Fruit fly (Drosophila melanogaster) whole organism, embryonic: ENCODE data around the gene CG6149.

ENCODE experiments used
- Adf1 ChIP-seq: fragments of 200-800 bp; sonication (Bioruptor generic); IDR thresholded peaks from 2 replicates; pipeline ENCODE4 v1.3.6; 2022; ENCODE audit warnings: missing biosample characterization, missing genetic modification characterization
- Bdp1 ChIP-seq: fragments of 200-800 bp; sonication (Bioruptor generic); optimal IDR thresholded peaks from 3 replicates; lab custom pipeline; 2016; ENCODE audit warnings: missing biosample characterization, missing genetic modification characterization
- Blimp-1 ChIP-seq: fragments of 200-800 bp; sonication (Bioruptor generic); optimal IDR thresholded peaks from 3 replicates; lab custom pipeline; 2018; ENCODE audit warnings: missing biosample characterization, missing genetic modification characterization, mild to moderate bottlenecking, moderate library complexity, missing genetic modification reagents
- CG12155 ChIP-seq: fragments of 200-800 bp; sonication (Bioruptor generic); optimal IDR thresholded peaks from 3 replicates; lab custom pipeline; 2016; ENCODE audit warnings: missing biosample characterization, missing genetic modification characterization
- CG14860 ChIP-seq: fragments of 200-800 bp; sonication (Bioruptor generic); IDR thresholded peaks from 3 replicates; pipeline ENCODE4 v1.3.6; 2022; ENCODE audit warnings: missing biosample characterization, missing genetic modification characterization; ENCODE audit not compliant: partially characterized antibody
- CG14965 ChIP-seq: fragments of 200-800 bp; sonication (Bioruptor generic); optimal IDR thresholded peaks from 2 replicates; lab custom pipeline; 2016; ENCODE audit warnings: missing biosample characterization, missing genetic modification characterization, borderline replicate concordance
- CG15696 ChIP-seq: fragments of 200-800 bp; sonication (Bioruptor generic); optimal IDR thresholded peaks from 2 replicates; lab custom pipeline; 2019; ENCODE audit warnings: missing biosample characterization, mild to moderate bottlenecking, missing genetic modification characterization, moderate library complexity
- CG1647 ChIP-seq: fragments of 200-800 bp; sonication (Bioruptor generic); optimal IDR thresholded peaks from 3 replicates; lab custom pipeline; 2016; ENCODE audit warnings: missing biosample characterization, missing genetic modification characterization
- CG17186 ChIP-seq: fragments of 200-800 bp; sonication (Bioruptor generic); optimal IDR thresholded peaks from 3 replicates; lab custom pipeline; 2017; ENCODE audit warnings: missing biosample characterization, missing genetic modification reagents, missing genetic modification characterization
- CG1792 ChIP-seq: fragments of 200-800 bp; sonication (Bioruptor generic); optimal IDR thresholded peaks from 2 replicates; lab custom pipeline; 2016; ENCODE audit warnings: missing biosample characterization, missing genetic modification characterization
- CG3065 ChIP-seq: fragments of 200-800 bp; sonication (Bioruptor generic); optimal IDR thresholded peaks from 2 replicates; lab custom pipeline; 2016; ENCODE audit warnings: missing biosample characterization, missing genetic modification characterization
- CG32532 ChIP-seq: fragments of 200-800 bp; sonication (Bioruptor generic); IDR thresholded peaks from 2 replicates; pipeline ENCODE4 v1.3.6; 2022; ENCODE audit warnings: missing biosample characterization, missing genetic modification characterization
- CG3995 ChIP-seq: fragments of 200-800 bp; sonication (Bioruptor generic); optimal IDR thresholded peaks from 3 replicates; lab custom pipeline; 2016; ENCODE audit warnings: missing biosample characterization, missing genetic modification characterization
- CG5245 ChIP-seq: fragments of 200-800 bp; sonication (Bioruptor generic); optimal IDR thresholded peaks from 3 replicates; lab custom pipeline; 2016; ENCODE audit warnings: missing biosample characterization, missing genetic modification characterization
- CG6689 ChIP-seq: fragments of 200-800 bp; sonication (Bioruptor generic); IDR thresholded peaks from 2 replicates; pipeline ENCODE4 v1.3.6; 2022; ENCODE audit warnings: missing biosample characterization, missing genetic modification characterization
- CG8765 ChIP-seq: fragments of 200-800 bp; sonication (Bioruptor generic); IDR thresholded peaks from 2 replicates; pipeline ENCODE4 v1.3.6; 2022; ENCODE audit warnings: missing biosample characterization, missing genetic modification characterization
- CG9215 ChIP-seq: fragments of 200-800 bp; sonication (Bioruptor generic); IDR thresholded peaks from 2 replicates; pipeline ENCODE4 v1.3.6; 2022; ENCODE audit warnings: missing biosample characterization, missing genetic modification characterization
- CHES-1-like ChIP-seq: fragments of 200-800 bp; sonication (Bioruptor generic); optimal IDR thresholded peaks from 2 replicates; lab custom pipeline; 2016; ENCODE audit warnings: missing biosample characterization, missing genetic modification characterization
- D ChIP-seq, 2 experiments: fragments of 200-800 bp in 1 of 2; fragments of >200 bp in 1 of 2; sonication (Bioruptor generic) in 1 of 2; optimal IDR thresholded peaks; 2 replicates in 1 of 2; 3 replicates in 1 of 2; lab custom pipeline; 2017; ENCODE audit warnings: mild to moderate bottlenecking in 1 of 2, missing biosample characterization in 1 of 2, missing genetic modification characterization in 1 of 2, missing genetic modification reagents in 1 of 2
- Fer1 ChIP-seq: fragments of 200-800 bp; sonication (Bioruptor generic); optimal IDR thresholded peaks from 2 replicates; lab custom pipeline; 2017; ENCODE audit warnings: missing biosample characterization, mild to moderate bottlenecking, missing genetic modification characterization
- Gsc ChIP-seq: fragments of 200-800 bp; sonication (Bioruptor generic); IDR thresholded peaks from 2 replicates; pipeline ENCODE4 v1.3.6; 2022; ENCODE audit warnings: missing biosample characterization, missing genetic modification characterization
- HLH3B ChIP-seq: fragments of 200-800 bp; sonication (Bioruptor generic); IDR thresholded peaks from 2 replicates; pipeline ENCODE4 v1.3.6; 2022; ENCODE audit warnings: missing biosample characterization, missing genetic modification characterization
- HmgD ChIP-seq: fragments of 200-800 bp; sonication (Bioruptor generic); optimal IDR thresholded peaks from 3 replicates; lab custom pipeline; 2016; ENCODE audit warnings: missing biosample characterization, missing genetic modification characterization
- MESR4 ChIP-seq: fragments of 200-800 bp; sonication (Bioruptor generic); optimal IDR thresholded peaks from 2 replicates; lab custom pipeline; 2018; ENCODE audit warnings: missing biosample characterization, mild to moderate bottlenecking, missing genetic modification characterization, moderate library complexity
- Meics ChIP-seq: fragments of 200-800 bp; sonication (Bioruptor generic); optimal IDR thresholded peaks from 2 replicates; lab custom pipeline; 2017; ENCODE audit warnings: missing biosample characterization, mild to moderate bottlenecking, missing genetic modification characterization
- Ptx1 ChIP-seq: fragments of 200-800 bp; sonication (Bioruptor generic); IDR thresholded peaks from 2 replicates; pipeline ENCODE4 v1.3.6; 2022; ENCODE audit warnings: missing biosample characterization, missing genetic modification characterization
- Tbp ChIP-seq: fragments of >200 bp; optimal IDR thresholded peaks from 2 replicates; lab custom pipeline; 2018; ENCODE audit warnings: missing biosample characterization, missing genetic modification characterization
- abd-A ChIP-seq: fragments of 200-800 bp; sonication (Bioruptor generic); optimal IDR thresholded peaks from 3 replicates; lab custom pipeline; 2019; ENCODE audit warnings: missing biosample characterization, mild to moderate bottlenecking, missing genetic modification characterization, moderate library complexity
- danr ChIP-seq: fragments of 200-800 bp; sonication (Bioruptor generic); IDR thresholded peaks from 2 replicates; pipeline ENCODE4 v1.3.6; 2022; ENCODE audit warnings: missing biosample characterization, missing genetic modification characterization
- fd96Cb ChIP-seq: fragments of 200-800 bp; sonication (Bioruptor generic); optimal IDR thresholded peaks from 2 replicates; lab custom pipeline; 2018; ENCODE audit warnings: missing biosample characterization, mild to moderate bottlenecking, missing genetic modification characterization, moderate library complexity
- gcm ChIP-seq: fragments of 200-800 bp; sonication (Bioruptor generic); optimal IDR thresholded peaks from 2 replicates; lab custom pipeline; 2019; ENCODE audit warnings: missing biosample characterization, mild to moderate bottlenecking, missing genetic modification characterization, moderate library complexity
- gcm2 ChIP-seq: fragments of 200-800 bp; sonication (Bioruptor generic); optimal IDR thresholded peaks from 2 replicates; lab custom pipeline; 2016; ENCODE audit warnings: missing biosample characterization, missing genetic modification characterization
- gfzf ChIP-seq: fragments of 200-800 bp; sonication (Bioruptor generic); optimal IDR thresholded peaks from 2 replicates; lab custom pipeline; 2016; ENCODE audit warnings: missing biosample characterization, mild to moderate bottlenecking, missing genetic modification characterization, moderate library complexity
- inv ChIP-seq: fragments of 200-800 bp; sonication (Bioruptor generic); IDR thresholded peaks from 2 replicates; pipeline ENCODE4 v1.3.6; 2022; ENCODE audit warnings: missing biosample characterization, missing genetic modification characterization; ENCODE audit not compliant: partially characterized antibody
- kah ChIP-seq: fragments of 200-800 bp; sonication (Bioruptor generic); optimal IDR thresholded peaks from 2 replicates; lab custom pipeline; 2018; ENCODE audit warnings: missing biosample characterization, mild to moderate bottlenecking, missing genetic modification characterization
- nau ChIP-seq: fragments of 200-800 bp; sonication (Bioruptor generic); optimal IDR thresholded peaks from 3 replicates; lab custom pipeline; 2017; ENCODE audit warnings: missing biosample characterization, mild to moderate bottlenecking, missing genetic modification characterization, missing genetic modification reagents
- pnt ChIP-seq: fragments of 200-800 bp; sonication (Bioruptor generic); optimal IDR thresholded peaks from 3 replicates; lab custom pipeline; 2016; ENCODE audit warnings: missing biosample characterization, missing genetic modification characterization
- prd ChIP-seq, 3 experiments: fragments of >200 bp in 2 of 3; fragments of 200-800 bp in 1 of 3; sonication (Bioruptor generic) in 1 of 3; optimal IDR thresholded peaks in 2 of 3; IDR thresholded peaks in 1 of 3; 2 replicates in 2 of 3; 3 replicates in 1 of 3; pipeline versions ENCODE4 v1.3.6 to Lab custom; 2017 to 2022; ENCODE audit warnings: missing biosample characterization in 1 of 3, missing genetic modification characterization in 1 of 3
- ranshi ChIP-seq: fragments of 200-800 bp; sonication (Bioruptor generic); IDR thresholded peaks from 2 replicates; pipeline ENCODE4 v1.3.6; 2022; ENCODE audit warnings: missing biosample characterization, missing genetic modification characterization
- repo ChIP-seq: fragments of 200-800 bp; sonication (Bioruptor generic); optimal IDR thresholded peaks from 2 replicates; lab custom pipeline; 2016; ENCODE audit warnings: missing biosample characterization, missing genetic modification characterization
- rib ChIP-seq: fragments of 200-800 bp; sonication (Bioruptor generic); IDR thresholded peaks from 2 replicates; pipeline ENCODE4 v1.3.6; 2022; ENCODE audit warnings: missing biosample characterization, missing genetic modification characterization
- sens-2 ChIP-seq: fragments of 200-800 bp; sonication (Bioruptor generic); IDR thresholded peaks from 2 replicates; pipeline ENCODE4 v1.3.6; 2022; ENCODE audit warnings: missing biosample characterization, missing genetic modification characterization
- sob ChIP-seq: fragments of 200-800 bp; sonication (Bioruptor generic); IDR thresholded peaks from 2 replicates; pipeline ENCODE4 v1.3.6; 2022; ENCODE audit warnings: missing biosample characterization, missing genetic modification characterization
- sr ChIP-seq: fragments of 200-800 bp; sonication (Bioruptor generic); IDR thresholded peaks from 3 replicates; pipeline ENCODE4 v1.3.6; 2022; ENCODE audit warnings: missing biosample characterization, missing genetic modification characterization
- sug ChIP-seq: fragments of 200-800 bp; optimal IDR thresholded peaks from 2 replicates; lab custom pipeline; 2019; ENCODE audit warnings: missing biosample characterization, mild to moderate bottlenecking, missing genetic modification characterization, moderate library complexity
- tll ChIP-seq, 2 experiments: fragments of 200-800 bp in 1 of 2; fragments of >200 bp in 1 of 2; sonication (Bioruptor generic) in 1 of 2; optimal IDR thresholded peaks; 2 replicates each; lab custom pipeline; 2017 to 2019; ENCODE audit warnings: missing biosample characterization in 2 of 2, missing genetic modification characterization in 2 of 2, mild to moderate bottlenecking in 1 of 2, moderate library complexity in 1 of 2
- toy ChIP-seq: fragments of 200-800 bp; sonication (Bioruptor generic); IDR thresholded peaks from 2 replicates; pipeline ENCODE4 v1.3.6; 2022; ENCODE audit warnings: missing biosample characterization, missing genetic modification characterization
- usp ChIP-seq: fragments of >200 bp; optimal IDR thresholded peaks from 2 replicates; lab custom pipeline; 2017; ENCODE audit warnings: missing biosample characterization, missing genetic modification characterization
- vnd ChIP-seq: fragments of 200-800 bp; sonication (Bioruptor generic); IDR thresholded peaks from 3 replicates; pipeline ENCODE4 v1.3.6; 2022; ENCODE audit warnings: missing biosample characterization, missing genetic modification characterization; ENCODE audit not compliant: partially characterized antibody

Gene CG6149

dm6 chr3L:11422338-11422802 is 12.9 kb downstream of the CG6149 start (continued):
- TF ChIP-seq danr (GFP tag; lab: Robert Waterston, UW) (peak; percentile 49; the same call in 1 of the 2 replicates), CG8765 (peak; percentile 75), MESR4 (GFP tag; lab: Kevin White, UChicago) (no peak), CG12155 (GFP tag; lab: Kevin White, UChicago) (peak; percentile 26), kah (GFP tag; lab: Kevin White, UChicago) (peak; percentile 32), sens-2 (GFP tag; lab: Robert Waterston, UW) (peak; percentile 45; the same call in 1 of the 2 replicates), CG1647 (GFP tag; lab: Kevin White, UChicago) (no peak), Meics (GFP tag; lab: Kevin White, UChicago) (peak; percentile 65), prd (optimal IDR thresholded peaks at IDR 0.05; lab: Kevin White, UChicago) (no peak), prd (GFP tag; IDR thresholded peaks at IDR 0.05; lab: Robert Waterston, UW) (peak; percentile 89), sr (GFP tag; lab: Robert Waterston, UW) (no peak), CG15696 (tag; lab: Kevin White, UChicago) (peak; percentile 88), sug (tag; lab: Kevin White, UChicago) (no peak), ranshi (peak; percentile 79; the same call in 1 of the 2 replicates), CG3995 (GFP tag; lab: Kevin White, UChicago) (no peak), CG14965 (peak; percentile 24), Fer1 (GFP tag; lab: Kevin White, UChicago) (peak; percentile 81), Adf1 (GFP tag; lab: Robert Waterston, UW) (peak; percentile 30; the same call in 1 of the 2 replicates), CHES-1-like (GFP tag; lab: Kevin White, UChicago) (peak; percentile 44), gcm (GFP tag; lab: Kevin White, UChicago) (peak; percentile 77), Ptx1 (peak; percentile 78), nau (GFP tag; lab: Kevin White, UChicago) (peak; percentile 67), CG9215 (peak; percentile 47; the same call in 1 of the 2 replicates), fd96Cb (tag; lab: Kevin White, UChicago) (peak; percentile 83), CG6689 (GFP tag; lab: Robert Waterston, UW) (peak; percentile 88), Gsc (GFP tag; lab: Robert Waterston, UW) (no peak; the same call in 1 of the 2 replicates), vnd (0 out of 3 replicates have a peak, but pooled peaks have one; percentile 30), gcm2 (GFP tag; lab: Kevin White, UChicago) (no peak), toy (GFP tag; lab: Robert Waterston, UW) (0 out of 2 replicates have a peak, but pooled peaks have one; percentile 42), inv (GFP tag; lab: Robert Waterston, UW) (no peak), CG17186 (peak; percentile 16), D (optimal IDR thresholded peaks at IDR 0.05; lab: Kevin White, UChicago) (no peak), D (GFP tag; optimal IDR thresholded peaks at IDR 0.05; lab: Kevin White, UChicago) (peak; percentile 92), tll (GFP tag; optimal IDR thresholded peaks at IDR 0.05; lab: Kevin White, UChicago) (peak in 1 of 2 experiments; percentile 37), repo (GFP tag; lab: Kevin White, UChicago) (peak; percentile 28), pnt (GFP tag; lab: Kevin White, UChicago) (peak; percentile 68), Blimp-1 (GFP tag; lab: Kevin White, UChicago) (peak; percentile 87), CG32532 (peak; percentile 62), CG14860 (no peak), CG3065 (GFP tag; lab: Kevin White, UChicago) (no peak), abd-A (tag; lab: Kevin White, UChicago) (peak; percentile 13), HLH3B (peak; percentile 80), sob (GFP tag; lab: Robert Waterston, UW) (peak; percentile 67), gfzf (no peak), Tbp (GFP tag; lab: Kevin White, UChicago) (no peak), CG1792 (GFP tag; lab: Kevin White, UChicago) (peak; percentile 78), HmgD (no peak), Bdp1 (GFP tag; lab: Kevin White, UChicago) (peak; percentile 10), rib (no peak), usp (GFP tag; lab: Kevin White, UChicago) (no peak), CG5245 (GFP tag; lab: Kevin White, UChicago) (peak; percentile 69)
